Worm (Caenorhabditis elegans) whole organism, early embryonic: ENCODE data around the gene C25F9.12.

Experiments
- flt-1 ChIP-seq: fragments of 200-800 bp; sonication (Bioruptor generic); IDR thresholded peaks from 2 replicates; pipeline ENCODE4 v1.3.6; 2022; ENCODE audit warnings: missing genetic modification characterization, missing compliant biosample characterization
- pes-1 ChIP-seq: fragments of 200-800 bp; sonication (Bioruptor generic); IDR thresholded peaks from 2 replicates; pipeline ENCODE4 v1.3.6; 2022; ENCODE audit warnings: missing genetic modification reagents, missing genetic modification characterization, missing compliant biosample characterization

- TF ChIP-seq pes-1 (GFP tag; lab: Robert Waterston, UW) (no peak), flt-1 (GFP tag; lab: Robert Waterston, UW) (no peak)
Measured at ce11 chrV:19400619-19401018, 2.1 kb downstream of the C25F9.12 start, which contains the start of gene srw-86.
